Worm (Caenorhabditis elegans): Measurements from ENCODE around the gene R04D3.4.

- no peak for TF ChIP-seq W03F9.2 (tag; optimal IDR thresholded peaks at IDR 0.05)
- no peak for TF ChIP-seq him-1 (tag; optimal IDR thresholded peaks at IDR 0.05)
- TF ChIP-seq dao-5 (tag; optimal IDR thresholded peaks at IDR 0.05): no peak
These were observed 38.5 kb downstream of the R04D3.4 start for ce11 chrX:13250163-13250562.

All from whole organism, L4/young adult.